Worm (Caenorhabditis elegans): ENCODE data around the gene Y102A11A.3.

DNA sequence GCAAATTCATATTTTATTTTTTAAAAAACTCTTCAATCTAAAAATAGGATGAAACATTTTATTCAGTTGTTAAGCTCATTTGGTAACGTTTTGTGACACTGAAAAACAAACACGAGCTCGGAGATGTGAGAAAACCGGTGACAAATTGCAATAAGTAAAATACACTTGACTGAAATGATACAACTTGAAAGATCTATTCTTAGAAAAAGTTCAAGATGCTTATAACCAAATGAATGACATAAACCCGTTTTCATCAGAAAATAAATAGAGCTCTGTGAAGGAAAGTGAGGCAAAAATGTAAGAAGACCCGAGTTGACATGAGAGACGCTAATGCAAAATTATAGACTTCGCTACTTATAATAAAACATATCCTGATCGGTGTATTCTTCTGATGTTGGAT lies 20.4 kb downstream of the Y102A11A.3 start, which contains the start of gene smex-2:
- no peak for TF ChIP-seq him-1 (tag; optimal IDR thresholded peaks at IDR 0.05)
- TF ChIP-seq W03F9.2 (tag; optimal IDR thresholded peaks at IDR 0.05) = no peak
